Fruit fly (Drosophila melanogaster): ENCODE results near the gene ocn.

ocn gene

DNA sequence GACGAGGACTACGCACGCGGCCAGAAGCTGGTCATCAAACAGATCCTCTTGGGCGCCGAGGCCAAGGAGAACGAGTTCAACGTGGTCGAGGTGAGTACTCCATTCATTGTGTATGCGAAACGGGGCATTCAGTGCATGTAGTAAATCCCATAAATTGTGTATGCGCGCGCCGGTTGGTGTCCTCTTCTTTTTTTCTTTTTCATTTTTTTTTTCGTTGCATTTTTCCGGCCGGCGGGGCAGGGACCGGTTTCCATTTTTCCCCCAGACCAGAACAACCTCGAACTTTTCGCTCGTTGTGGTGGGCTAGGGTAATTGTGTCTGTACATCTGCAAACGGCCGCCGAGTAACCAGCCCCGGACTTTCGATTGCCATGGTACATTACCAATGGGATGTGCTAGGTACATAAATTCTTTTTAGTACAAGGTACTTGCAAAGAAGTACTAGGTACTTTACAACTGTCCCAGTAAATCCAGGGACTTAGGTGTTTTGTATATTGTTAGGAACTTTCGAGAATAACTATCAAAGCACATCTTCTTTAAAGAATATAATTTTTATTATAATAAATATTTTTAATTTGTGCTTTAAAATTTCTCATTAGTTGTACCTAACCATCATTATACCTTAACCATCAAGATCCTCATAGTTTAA, 32.1 kb downstream of the ocn start:
- TF ChIP-seq CG14655 (GFP tag; optimal IDR thresholded peaks at IDR 0.05): peak; percentile 63
- TF ChIP-seq Ets98B (GFP tag; IDR thresholded peaks at IDR 0.05): peak; percentile 76
- TF ChIP-seq CG8301 (tag; optimal IDR thresholded peaks at IDR 0.05): peak; percentile 39
- TF ChIP-seq EcR (GFP tag; optimal IDR thresholded peaks at IDR 0.05): peak; percentile 60
- peak; percentile 82 for TF ChIP-seq CG12605 (GFP tag; IDR thresholded peaks at IDR 0.05)
- TF ChIP-seq CG8159 (tag; optimal IDR thresholded peaks at IDR 0.05): peak; percentile 44
- no peak for TF ChIP-seq CG32121 (GFP tag; IDR thresholded peaks at IDR 0.05)
- TF ChIP-seq CG4496 (GFP tag; IDR thresholded peaks at IDR 0.05): peak; percentile 87
- TF ChIP-seq rn (GFP tag; IDR thresholded peaks at IDR 0.05): no peak
- no peak for TF ChIP-seq CG9948 (tag; optimal IDR thresholded peaks at IDR 0.05)
- TF ChIP-seq Pif1B (GFP tag; optimal IDR thresholded peaks at IDR 0.05): peak; percentile 53
- peak; percentile 42 for TF ChIP-seq CG17806 (tag; optimal IDR thresholded peaks at IDR 0.05)
- no peak for TF ChIP-seq Snoo (tag; optimal IDR thresholded peaks at IDR 0.05)
- peak; percentile 55; the same call in 1 of the 3 replicates for TF ChIP-seq fd96Ca (GFP tag; IDR thresholded peaks at IDR 0.05)
- TF ChIP-seq Pif1A (GFP tag; optimal IDR thresholded peaks at IDR 0.05): no peak
- TF ChIP-seq CG34367 (tag; optimal IDR thresholded peaks at IDR 0.05): peak; percentile 34
- TF ChIP-seq CG15710 (tag; optimal IDR thresholded peaks at IDR 0.05): peak; percentile 45
- TF ChIP-seq gl (tag; optimal IDR thresholded peaks at IDR 0.05): peak; percentile 86
- TF ChIP-seq D1 (tag; optimal IDR thresholded peaks at IDR 0.05): no peak
- TF ChIP-seq CG10348 (GFP tag; IDR thresholded peaks at IDR 0.05): no peak
- no peak for TF ChIP-seq CG13204 (GFP tag; optimal IDR thresholded peaks at IDR 0.05)

- peak; percentile 14 for TF ChIP-seq Snoo (tag; optimal IDR thresholded peaks at IDR 0.05)
- TF ChIP-seq gl (tag; optimal IDR thresholded peaks at IDR 0.05): no peak
Observed at dm6 chr3R:30004648-30005047, 32.9 kb downstream of the ocn start, which contains the start of the genes Nlp and Nph. TSS of gene Nlp (plus strand) at chr3R:30004785. TSS of gene Nph (minus strand) at chr3R:30004861.

DNA sequence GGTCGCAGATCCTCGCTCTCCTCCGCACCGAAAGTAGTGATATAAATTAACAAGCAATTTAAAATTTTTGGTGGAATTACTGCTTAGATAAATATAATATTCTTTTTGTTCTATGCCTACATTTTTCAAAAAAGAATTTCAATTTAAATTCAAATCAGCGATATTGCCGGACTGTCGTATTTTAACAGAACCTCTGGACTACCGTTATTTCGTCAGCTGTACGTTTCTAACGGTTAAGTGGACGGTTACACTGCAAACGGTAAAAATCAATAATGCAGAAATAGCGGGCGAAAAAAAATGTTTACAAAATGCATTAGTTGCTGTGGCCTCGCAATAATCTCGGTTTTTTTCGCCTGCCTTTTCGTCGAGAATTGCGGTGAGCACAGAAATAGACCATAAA, 37.2 kb downstream of the ocn start, which contains the start of gene Tace:
Gene Tace, plus strand, starts transcription at position 245 of the 400 bp plus-strand sequence.
- no peak for TF ChIP-seq EcR (GFP tag; optimal IDR thresholded peaks at IDR 0.05)
- no peak for TF ChIP-seq CG17806 (tag; optimal IDR thresholded peaks at IDR 0.05)
- TF ChIP-seq rn (GFP tag; IDR thresholded peaks at IDR 0.05): no peak
- TF ChIP-seq Pif1B (GFP tag; optimal IDR thresholded peaks at IDR 0.05): no peak
- TF ChIP-seq CG13204 (GFP tag; optimal IDR thresholded peaks at IDR 0.05): no peak
- no peak for TF ChIP-seq D1 (tag; optimal IDR thresholded peaks at IDR 0.05)
- no peak for TF ChIP-seq CG32121 (GFP tag; IDR thresholded peaks at IDR 0.05)
- TF ChIP-seq CG15710 (tag; optimal IDR thresholded peaks at IDR 0.05): no peak
- no peak for TF ChIP-seq Snoo (tag; optimal IDR thresholded peaks at IDR 0.05)
- TF ChIP-seq gl (tag; optimal IDR thresholded peaks at IDR 0.05): no peak
- no peak for TF ChIP-seq Ets98B (GFP tag; IDR thresholded peaks at IDR 0.05)
- no peak for TF ChIP-seq CG9948 (tag; optimal IDR thresholded peaks at IDR 0.05)
- no peak for TF ChIP-seq CG14655 (GFP tag; optimal IDR thresholded peaks at IDR 0.05)
- TF ChIP-seq CG8159 (tag; optimal IDR thresholded peaks at IDR 0.05): no peak
- no peak for TF ChIP-seq CG10348 (GFP tag; IDR thresholded peaks at IDR 0.05)
- no peak for TF ChIP-seq CG12605 (GFP tag; IDR thresholded peaks at IDR 0.05)
- TF ChIP-seq fd96Ca (GFP tag; IDR thresholded peaks at IDR 0.05): no peak
- TF ChIP-seq CG34367 (tag; optimal IDR thresholded peaks at IDR 0.05): no peak
- TF ChIP-seq Pif1A (GFP tag; optimal IDR thresholded peaks at IDR 0.05): no peak

DNA sequence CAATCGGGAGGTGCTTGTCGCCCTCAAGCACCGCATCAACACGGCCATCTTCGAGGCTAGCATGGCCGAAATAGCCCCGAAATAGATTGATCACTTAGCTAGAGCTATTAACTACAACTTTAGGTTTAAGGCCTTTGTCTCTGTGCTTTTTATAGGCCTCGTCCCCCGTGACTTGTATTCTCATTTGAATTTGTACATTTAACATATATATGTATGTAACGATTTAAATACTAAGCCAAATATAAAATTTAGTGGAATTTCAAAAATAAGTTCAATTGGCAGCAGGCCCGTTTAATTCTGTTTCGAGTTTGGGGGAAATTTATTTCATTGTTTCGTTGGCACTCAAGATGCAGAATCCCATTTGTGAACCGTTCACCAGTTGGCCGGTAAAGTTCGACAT, 38.0 kb downstream of the ocn start, which contains the start of gene CG34298:
Gene CG34298, plus strand, starts transcription at position 301 of the 400 bp plus-strand sequence.
- TF ChIP-seq CG13204 (GFP tag; optimal IDR thresholded peaks at IDR 0.05): no peak
- no peak for TF ChIP-seq rn (GFP tag; IDR thresholded peaks at IDR 0.05)
- no peak for TF ChIP-seq Pif1B (GFP tag; optimal IDR thresholded peaks at IDR 0.05)
- TF ChIP-seq EcR (GFP tag; optimal IDR thresholded peaks at IDR 0.05): no peak
- TF ChIP-seq CG4496 (GFP tag; IDR thresholded peaks at IDR 0.05): no peak
- no peak for TF ChIP-seq CG9948 (tag; optimal IDR thresholded peaks at IDR 0.05)
- no peak for TF ChIP-seq CG8159 (tag; optimal IDR thresholded peaks at IDR 0.05)
- TF ChIP-seq CG34367 (tag; optimal IDR thresholded peaks at IDR 0.05): no peak
- no peak for TF ChIP-seq fd96Ca (GFP tag; IDR thresholded peaks at IDR 0.05)
- no peak for TF ChIP-seq CG32121 (GFP tag; IDR thresholded peaks at IDR 0.05)
- no peak for TF ChIP-seq CG15710 (tag; optimal IDR thresholded peaks at IDR 0.05)
- no peak for TF ChIP-seq CG17806 (tag; optimal IDR thresholded peaks at IDR 0.05)
- TF ChIP-seq CG10348 (GFP tag; IDR thresholded peaks at IDR 0.05): no peak
- TF ChIP-seq Snoo (tag; optimal IDR thresholded peaks at IDR 0.05): no peak
- TF ChIP-seq gl (tag; optimal IDR thresholded peaks at IDR 0.05): no peak
- TF ChIP-seq Ets98B (GFP tag; IDR thresholded peaks at IDR 0.05): no peak
- TF ChIP-seq CG14655 (GFP tag; optimal IDR thresholded peaks at IDR 0.05): no peak

- TF ChIP-seq CG10348 (GFP tag; IDR thresholded peaks at IDR 0.05): no peak
- TF ChIP-seq Ets98B (GFP tag; IDR thresholded peaks at IDR 0.05): peak; percentile 19; the same call in 1 of the 2 replicates
Observed at dm6 chr3R:29997607-29998236, 39.8 kb downstream of the ocn start, which contains the start of the genes CG15525 and CG11504. TSS of gene CG15525 (minus strand) at chr3R:29997676. TSS of gene CG11504 (plus strand) at chr3R:29997900.

dm6 chr3R:29995035-29995434, 42.5 kb downstream of the ocn start, which contains the start of the genes CG7903 and Sas-6:
TSS of gene CG7903 (minus strand) at chr3R:29995231.
TSS of gene Sas-6 (plus strand) at chr3R:29995357.
- TF ChIP-seq EcR (GFP tag; optimal IDR thresholded peaks at IDR 0.05) (no peak), CG4496 (GFP tag; IDR thresholded peaks at IDR 0.05) (peak; percentile 44; the same call in 1 of the 3 replicates), CG8159 (tag; optimal IDR thresholded peaks at IDR 0.05) (no peak), CG34367 (tag; optimal IDR thresholded peaks at IDR 0.05) (no peak)
